Fruit fly (Drosophila melanogaster) whole organism, embryonic: ENCODE measurements around the gene gce.

Experiments
- CG10543 ChIP-seq: fragments of 200-800 bp; sonication (Bioruptor generic); optimal IDR thresholded peaks from 3 replicates; lab custom pipeline; 2017; ENCODE audit warnings: missing biosample characterization, mild to moderate bottlenecking, missing genetic modification characterization, moderate library complexity
- CG11695 ChIP-seq: fragments of 200-800 bp; sonication (Bioruptor generic); IDR thresholded peaks from 3 replicates; pipeline ENCODE4 v1.3.6; 2022; ENCODE audit warnings: missing biosample characterization, missing genetic modification characterization
- CG13624 ChIP-seq: fragments of 200-800 bp; sonication (Bioruptor generic); optimal IDR thresholded peaks from 2 replicates; lab custom pipeline; 2016; ENCODE audit warnings: missing biosample characterization, missing genetic modification characterization
- CG13775 ChIP-seq: fragments of 200-800 bp; sonication (Bioruptor generic); optimal IDR thresholded peaks from 3 replicates; lab custom pipeline; 2017; ENCODE audit warnings: missing biosample characterization, mild to moderate bottlenecking, missing genetic modification characterization
- CG14050 ChIP-seq: fragments of 200-800 bp; sonication (Bioruptor generic); IDR thresholded peaks from 3 replicates; pipeline ENCODE4 v1.3.6; 2022; ENCODE audit warnings: missing biosample characterization, missing genetic modification characterization
- CG14965 ChIP-seq: fragments of 200-800 bp; sonication (Bioruptor generic); optimal IDR thresholded peaks from 2 replicates; lab custom pipeline; 2016; ENCODE audit warnings: missing biosample characterization, missing genetic modification characterization, borderline replicate concordance
- CG2120 ChIP-seq: fragments of 200-800 bp; sonication (Bioruptor generic); optimal IDR thresholded peaks from 3 replicates; lab custom pipeline; 2016; ENCODE audit warnings: missing biosample characterization, missing genetic modification characterization
- CG32532 ChIP-seq: fragments of 200-800 bp; sonication (Bioruptor generic); IDR thresholded peaks from 2 replicates; pipeline ENCODE4 v1.3.6; 2022; ENCODE audit warnings: missing biosample characterization, missing genetic modification characterization
- CG34376 ChIP-seq: fragments of 200-800 bp; sonication (Bioruptor generic); optimal IDR thresholded peaks from 2 replicates; lab custom pipeline; 2018; ENCODE audit warnings: missing biosample characterization, mild to moderate bottlenecking, missing genetic modification characterization
- CG3726 ChIP-seq: fragments of 200-800 bp; sonication (Bioruptor generic); IDR thresholded peaks from 3 replicates; pipeline ENCODE4, ENCODE4 v1.3.6; 2022; ENCODE audit warnings: missing biosample characterization, missing genetic modification characterization
- CG42726 ChIP-seq: fragments of 200-800 bp; sonication (Bioruptor generic); IDR thresholded peaks from 2 replicates; pipeline ENCODE4 v1.3.6; 2022; ENCODE audit warnings: missing biosample characterization, missing genetic modification characterization; ENCODE audit not compliant: partially characterized antibody
- CG4707 ChIP-seq: fragments of 200-800 bp; sonication (Bioruptor generic); optimal IDR thresholded peaks from 2 replicates; lab custom pipeline; 2018; ENCODE audit warnings: missing biosample characterization, mild to moderate bottlenecking, missing genetic modification characterization, moderate library complexity
- CG7839 ChIP-seq: fragments of 200-800 bp; sonication (Bioruptor generic); optimal IDR thresholded peaks from 3 replicates; lab custom pipeline; 2018; ENCODE audit warnings: missing biosample characterization, mild to moderate bottlenecking, missing genetic modification characterization, moderate library complexity
- CG9932 ChIP-seq: fragments of 200-800 bp; sonication (Bioruptor generic); IDR thresholded peaks from 2 replicates; pipeline ENCODE4 v1.3.6; 2022; ENCODE audit warnings: missing biosample characterization, missing genetic modification characterization
- CoRest ChIP-seq: fragments of 200-800 bp; sonication (Bioruptor generic); optimal IDR thresholded peaks from 3 replicates; lab custom pipeline; 2018; ENCODE audit warnings: missing biosample characterization, mild to moderate bottlenecking, missing genetic modification characterization, moderate library complexity
- D19B ChIP-seq: fragments of 200-800 bp; sonication (Bioruptor generic); optimal IDR thresholded peaks from 2 replicates; lab custom pipeline; 2017; ENCODE audit warnings: missing biosample characterization, mild to moderate bottlenecking, missing genetic modification characterization
- Fer1 ChIP-seq: fragments of 200-800 bp; sonication (Bioruptor generic); optimal IDR thresholded peaks from 2 replicates; lab custom pipeline; 2017; ENCODE audit warnings: missing biosample characterization, mild to moderate bottlenecking, missing genetic modification characterization
- HLH3B ChIP-seq: fragments of 200-800 bp; sonication (Bioruptor generic); IDR thresholded peaks from 2 replicates; pipeline ENCODE4 v1.3.6; 2022; ENCODE audit warnings: missing biosample characterization, missing genetic modification characterization
- Hey ChIP-seq: fragments of 200-800 bp; sonication (Bioruptor generic); optimal IDR thresholded peaks from 3 replicates; lab custom pipeline; 2018; ENCODE audit warnings: missing biosample characterization, mild to moderate bottlenecking, missing genetic modification characterization
- Hmr ChIP-seq: fragments of 200-800 bp; sonication (Bioruptor generic); optimal IDR thresholded peaks from 3 replicates; lab custom pipeline; 2017; ENCODE audit warnings: mild to moderate bottlenecking, missing biosample characterization, missing genetic modification reagents, missing genetic modification characterization
- Hr51 ChIP-seq, 2 experiments: fragments of 200-800 bp; sonication (Bioruptor generic); optimal IDR thresholded peaks; 2 replicates in 1 of 2; 3 replicates in 1 of 2; lab custom pipeline; 2016 to 2018; ENCODE audit warnings: missing biosample characterization in 2 of 2, missing genetic modification characterization in 2 of 2, mild to moderate bottlenecking in 1 of 2, moderate library complexity in 1 of 2
- NC2β ChIP-seq: fragments of 200-800 bp; sonication (Bioruptor generic); optimal IDR thresholded peaks from 2 replicates; lab custom pipeline; 2016; ENCODE audit warnings: missing biosample characterization, missing genetic modification characterization
- Ptx1 ChIP-seq: fragments of 200-800 bp; sonication (Bioruptor generic); IDR thresholded peaks from 2 replicates; pipeline ENCODE4 v1.3.6; 2022; ENCODE audit warnings: missing biosample characterization, missing genetic modification characterization
- Sox102F ChIP-seq: fragments of 200-800 bp; sonication (Bioruptor generic); optimal IDR thresholded peaks from 2 replicates; lab custom pipeline; 2018; ENCODE audit warnings: missing biosample characterization, mild to moderate bottlenecking, missing genetic modification characterization, moderate library complexity
- Stat92E ChIP-seq, 3 experiments: fragments of >200 bp in 2 of 3; fragments of 200-800 bp in 1 of 3; sonication (Bioruptor generic) in 1 of 3; optimal IDR thresholded peaks; 2 replicates each; lab custom pipeline; 2017 to 2019; ENCODE audit warnings: missing biosample characterization in 3 of 3, missing genetic modification characterization in 3 of 3, mild to moderate bottlenecking in 1 of 3, moderate library complexity in 1 of 3
- Trl ChIP-seq, 3 experiments: fragments of >200 bp in 2 of 3; fragments of 200-800 bp in 1 of 3; sonication (Bioruptor generic) in 1 of 3; optimal IDR thresholded peaks; 2 replicates in 1 of 3; 3 replicates in 2 of 3; lab custom pipeline; 2016 to 2017; ENCODE audit warnings: missing biosample characterization in 1 of 3, missing genetic modification characterization in 1 of 3
- btn ChIP-seq: fragments of 200-800 bp; sonication (Bioruptor generic); optimal IDR thresholded peaks from 2 replicates; lab custom pipeline; 2016; ENCODE audit warnings: missing biosample characterization, missing genetic modification characterization
- crol ChIP-seq: fragments of 200-800 bp; sonication (Bioruptor generic); IDR thresholded peaks from 2 replicates; pipeline ENCODE4 v1.3.6; 2022; ENCODE audit warnings: missing biosample characterization, missing genetic modification characterization
- cwo ChIP-seq: fragments of 200-800 bp; sonication (Bioruptor generic); optimal IDR thresholded peaks from 3 replicates; lab custom pipeline; 2017; ENCODE audit warnings: missing biosample characterization, missing genetic modification characterization, mild to moderate bottlenecking, moderate library complexity, missing genetic modification reagents
- danr ChIP-seq: fragments of 200-800 bp; sonication (Bioruptor generic); IDR thresholded peaks from 2 replicates; pipeline ENCODE4 v1.3.6; 2022; ENCODE audit warnings: missing biosample characterization, missing genetic modification characterization
- dysf ChIP-seq: fragments of 200-800 bp; sonication (Bioruptor generic); IDR thresholded peaks from 3 replicates; pipeline ENCODE4 v1.3.6; 2022; ENCODE audit warnings: missing biosample characterization, missing genetic modification characterization
- ems ChIP-seq: fragments of 200-800 bp; sonication (Bioruptor generic); optimal IDR thresholded peaks from 3 replicates; lab custom pipeline; 2016; ENCODE audit warnings: missing biosample characterization, missing genetic modification characterization
- gce ChIP-seq: fragments of 200-800 bp; sonication (Bioruptor generic); IDR thresholded peaks from 3 replicates; pipeline ENCODE4 v1.3.6; 2022; ENCODE audit warnings: missing biosample characterization, missing genetic modification characterization
- gem ChIP-seq: fragments of 200-800 bp; sonication (Bioruptor generic); optimal IDR thresholded peaks from 2 replicates; lab custom pipeline; 2019; ENCODE audit warnings: missing biosample characterization, mild to moderate bottlenecking, missing genetic modification characterization, moderate library complexity
- grau ChIP-seq: fragments of 200-800 bp; optimal IDR thresholded peaks from 3 replicates; lab custom pipeline; 2019; ENCODE audit warnings: missing biosample characterization, mild to moderate bottlenecking, missing genetic modification characterization, moderate library complexity
- grn ChIP-seq: fragments of 200-800 bp; sonication (Bioruptor generic); optimal IDR thresholded peaks from 3 replicates; lab custom pipeline; 2017; ENCODE audit warnings: missing biosample characterization, missing genetic modification characterization
- jing ChIP-seq: fragments of 200-800 bp; sonication (Bioruptor generic); optimal IDR thresholded peaks from 2 replicates; lab custom pipeline; 2018; ENCODE audit warnings: missing biosample characterization, mild to moderate bottlenecking, missing genetic modification characterization
- lab ChIP-seq: fragments of 200-800 bp; sonication (Bioruptor generic); optimal IDR thresholded peaks from 3 replicates; lab custom pipeline; 2017; ENCODE audit warnings: missing biosample characterization, missing genetic modification characterization, mild to moderate bottlenecking, moderate library complexity, missing genetic modification reagents
- lbe ChIP-seq: fragments of 200-800 bp; sonication (Bioruptor generic); optimal IDR thresholded peaks from 2 replicates; lab custom pipeline; 2016; ENCODE audit warnings: missing biosample characterization, mild to moderate bottlenecking, missing genetic modification characterization
- nerfin-2 ChIP-seq: fragments of 200-800 bp; sonication (Bioruptor generic); IDR thresholded peaks from 2 replicates; pipeline ENCODE4 v1.3.6; 2022; ENCODE audit warnings: missing biosample characterization, missing genetic modification characterization; ENCODE audit not compliant: partially characterized antibody
- prd ChIP-seq, 3 experiments: fragments of >200 bp in 2 of 3; fragments of 200-800 bp in 1 of 3; sonication (Bioruptor generic) in 1 of 3; optimal IDR thresholded peaks in 2 of 3; IDR thresholded peaks in 1 of 3; 2 replicates in 2 of 3; 3 replicates in 1 of 3; pipeline versions ENCODE4 v1.3.6 to Lab custom; 2017 to 2022; ENCODE audit warnings: missing biosample characterization in 1 of 3, missing genetic modification characterization in 1 of 3
- scrt ChIP-seq: fragments of 200-800 bp; sonication (Bioruptor generic); optimal IDR thresholded peaks from 2 replicates; lab custom pipeline; 2018; ENCODE audit warnings: missing biosample characterization, mild to moderate bottlenecking, missing genetic modification characterization, moderate library complexity
- slbo ChIP-seq: fragments of 200-800 bp; sonication (Bioruptor generic); IDR thresholded peaks from 2 replicates; pipeline ENCODE4 v1.3.6; 2022; ENCODE audit warnings: missing biosample characterization, missing genetic modification characterization
- sob ChIP-seq: fragments of 200-800 bp; sonication (Bioruptor generic); IDR thresholded peaks from 2 replicates; pipeline ENCODE4 v1.3.6; 2022; ENCODE audit warnings: missing biosample characterization, missing genetic modification characterization
- vnd ChIP-seq: fragments of 200-800 bp; sonication (Bioruptor generic); IDR thresholded peaks from 3 replicates; pipeline ENCODE4 v1.3.6; 2022; ENCODE audit warnings: missing biosample characterization, missing genetic modification characterization; ENCODE audit not compliant: partially characterized antibody

The gce gene

DNA sequence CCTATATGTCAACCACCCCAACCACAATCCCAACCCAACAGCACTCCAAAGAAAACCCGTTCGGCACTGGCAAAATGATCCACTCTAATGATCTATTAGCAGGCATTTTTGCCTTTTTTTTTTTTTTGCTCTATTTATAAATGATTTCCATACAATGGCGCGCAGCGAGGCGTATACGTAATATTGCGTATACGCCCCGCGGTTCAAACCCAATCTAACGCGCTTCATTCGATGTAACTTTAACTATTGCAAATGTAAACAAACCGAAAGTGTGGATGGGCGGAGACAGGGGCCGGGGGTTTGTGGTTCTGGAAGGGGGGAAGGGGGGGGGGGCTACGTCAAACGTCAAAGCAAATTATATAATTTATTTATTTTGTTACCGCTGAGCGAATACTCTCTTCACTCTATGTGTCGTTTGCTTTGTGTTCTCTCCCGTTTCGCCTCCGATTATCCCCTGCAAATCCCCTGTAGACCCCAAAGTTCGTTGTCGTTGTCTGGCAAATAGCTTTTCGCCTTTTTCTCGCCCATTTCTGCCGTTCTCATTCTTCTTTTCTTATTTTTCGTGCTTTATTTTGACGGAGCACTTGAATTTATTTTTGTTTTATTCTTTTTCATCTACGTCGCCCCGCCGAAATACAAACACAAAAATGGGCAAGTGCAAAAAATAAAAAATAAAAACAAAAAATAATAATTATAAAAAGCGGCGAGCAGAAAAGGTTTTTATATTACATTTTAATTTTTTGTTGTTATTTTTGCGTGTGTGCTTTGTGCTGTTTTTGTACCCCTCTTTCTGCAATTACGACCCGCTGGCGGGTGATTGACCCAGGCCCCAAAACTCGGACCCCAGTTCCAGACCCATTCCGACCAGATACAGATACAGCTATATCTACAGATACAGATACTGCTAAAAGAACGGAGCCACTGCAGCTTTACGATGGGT, 5.9 kb downstream of the gce start (continued):
- TF ChIP-seq NC2β (GFP tag; lab: Kevin White, UChicago) (no peak), crol (GFP tag; lab: Robert Waterston, UW) (peak; percentile 92), lab (GFP tag; lab: Kevin White, UChicago) (peak; percentile 8), CG10543 (GFP tag; lab: Kevin White, UChicago) (peak; percentile 46), CG4707 (no peak), ems (no peak), nerfin-2 (GFP tag; lab: Robert Waterston, UW) (no peak), Hey (tag; lab: Kevin White, UChicago) (no peak), lbe (peak; percentile 25), CG14965 (GFP tag; lab: Kevin White, UChicago) (no peak), Trl (optimal IDR thresholded peaks at IDR 0.05; lab: Kevin White, UChicago) (peak in 1 of 2 experiments; percentile 21), Trl (GFP tag; optimal IDR thresholded peaks at IDR 0.05; lab: Kevin White, UChicago) (no peak)

DNA sequence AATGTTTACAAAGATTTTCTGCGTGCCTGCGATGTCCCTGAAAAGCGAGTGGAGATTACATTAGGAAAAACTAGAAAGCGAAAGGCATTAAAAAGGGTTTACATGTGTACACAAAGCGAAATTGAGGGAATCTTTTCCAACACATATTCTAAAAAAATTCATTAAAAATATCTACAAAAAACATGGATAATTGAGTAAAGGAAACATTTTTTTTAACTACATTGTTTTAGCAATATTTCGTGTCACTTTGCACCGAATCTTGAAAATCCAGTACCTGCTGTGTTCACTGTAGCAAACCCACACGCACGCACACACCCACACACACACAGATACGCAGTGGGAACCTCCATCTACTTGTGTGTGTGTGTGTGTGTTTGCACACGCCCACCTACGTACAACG, 6.6 kb downstream of the gce start:
- TF ChIP-seq scrt (peak; percentile 28), Hr51 (GFP tag; optimal IDR thresholded peaks at IDR 0.05; lab: Kevin White, UChicago) (peak in 1 of 2 experiments; percentile 44), HLH3B (no peak), cwo (peak; percentile 29), Hmr (GFP tag; lab: Kevin White, UChicago) (peak; percentile 57), CG2120 (peak; percentile 66), gce (GFP tag; lab: Robert Waterston, UW) (peak; percentile 59; the same call in 2 of the 3 replicates), vnd (GFP tag; lab: Robert Waterston, UW) (no peak), CG11695 (GFP tag; lab: Robert Waterston, UW) (peak; percentile 45; the same call in 1 of the 3 replicates), CG34376 (GFP tag; lab: Kevin White, UChicago) (peak; percentile 33), Stat92E (GFP tag; optimal IDR thresholded peaks at IDR 0.05; lab: Kevin White, UChicago) (no peak), btn (GFP tag; lab: Kevin White, UChicago) (no peak), Fer1 (GFP tag; lab: Kevin White, UChicago) (peak; percentile 47), CG14050 (0 out of 3 replicates have a peak, but pooled peaks have one; percentile 13), prd (optimal IDR thresholded peaks at IDR 0.05; lab: Kevin White, UChicago) (no peak), prd (GFP tag; IDR thresholded peaks at IDR 0.05; lab: Robert Waterston, UW) (peak; percentile 60), slbo (peak; percentile 72), jing (GFP tag; lab: Kevin White, UChicago) (no peak), CG9932 (peak; percentile 54), Sox102F (GFP tag; lab: Kevin White, UChicago) (peak; percentile 38), gem (tag; lab: Kevin White, UChicago) (peak; percentile 47), danr (GFP tag; lab: Robert Waterston, UW) (0 out of 2 replicates have a peak, but pooled peaks have one; percentile 32), CoRest (tag; lab: Kevin White, UChicago) (peak; percentile 16), D19B (GFP tag; lab: Kevin White, UChicago) (no peak), CG32532 (GFP tag; lab: Robert Waterston, UW) (peak; percentile 69), CG3726 (GFP tag; lab: Robert Waterston, UW) (no peak), grau (tag; lab: Kevin White, UChicago) (peak; percentile 77), Ptx1 (GFP tag; lab: Robert Waterston, UW) (peak; percentile 50), CG42726 (no peak), CG7839 (tag; lab: Kevin White, UChicago) (peak; percentile 5), CG13775 (GFP tag; lab: Kevin White, UChicago) (peak; percentile 20), sob (GFP tag; lab: Robert Waterston, UW) (0 out of 2 replicates have a peak, but pooled peaks have one; percentile 50), dysf (GFP tag; lab: Robert Waterston, UW) (peak; percentile 57), grn (no peak), CG13624 (GFP tag; lab: Kevin White, UChicago) (peak; percentile 36)
